Fruit fly (Drosophila melanogaster): ENCODE results near the gene ImpE2.

The ImpE2 gene

DNA sequence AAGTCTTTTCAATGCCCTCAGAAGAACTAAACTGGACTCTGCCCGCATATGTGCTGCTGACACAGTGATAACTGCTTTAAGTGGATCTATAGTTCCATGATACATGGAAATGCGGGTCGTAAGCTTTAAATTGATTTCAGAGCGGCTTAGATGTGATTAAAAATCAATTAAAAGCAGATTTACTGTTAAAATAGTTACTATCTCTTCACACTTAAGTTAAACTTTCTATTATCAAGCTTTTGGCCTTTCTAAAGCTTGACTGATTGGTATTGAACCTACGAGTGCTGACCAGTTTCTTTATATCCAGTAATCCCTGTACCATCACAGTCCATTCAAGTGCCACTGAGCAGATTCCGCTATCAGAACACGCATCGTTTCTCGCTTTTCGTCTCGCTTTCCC lies 43.9 kb upstream of the ImpE2 start (continued):
- no peak for TF ChIP-seq CG10959 (GFP tag; IDR thresholded peaks at IDR 0.05)
- no peak for TF ChIP-seq Dad (GFP tag; optimal IDR thresholded peaks at IDR 0.05)
- TF ChIP-seq Bgb (GFP tag; IDR thresholded peaks at IDR 0.05; ENCODE audit: partially characterized antibody) = no peak
- TF ChIP-seq MTF-1 (GFP tag; optimal IDR thresholded peaks at IDR 0.05; ENCODE audit: borderline replicate concordance) = no peak
- TF ChIP-seq ATbp (GFP tag; optimal IDR thresholded peaks at IDR 0.05) = peak; percentile 44
- peak; percentile 28 for TF ChIP-seq NC2α (GFP tag; optimal IDR thresholded peaks at IDR 0.05)
- TF ChIP-seq CG8089 (GFP tag; optimal IDR thresholded peaks at IDR 0.05) = peak; percentile 32
- TF ChIP-seq GATAe (GFP tag; conservative IDR thresholded peaks at IDR 0.05) = no peak
- peak; percentile 11; the same call in 1 of the 2 replicates for TF ChIP-seq CG32532 (GFP tag; IDR thresholded peaks at IDR 0.05)
- TF ChIP-seq CG11723 (GFP tag; optimal IDR thresholded peaks at IDR 0.05) = peak; percentile 41
- TF ChIP-seq CG10979 (tag; optimal IDR thresholded peaks at IDR 0.05) = peak; percentile 67
- no peak for TF ChIP-seq Oaz (GFP tag; IDR thresholded peaks at IDR 0.05)
- peak; percentile 2 for TF ChIP-seq CG2202 (tag; optimal IDR thresholded peaks at IDR 0.05)
- peak; percentile 56 for TF ChIP-seq lilli (GFP tag; optimal IDR thresholded peaks at IDR 0.05)
- TF ChIP-seq Hmr (GFP tag; optimal IDR thresholded peaks at IDR 0.05) = peak; percentile 52
- peak; percentile 50; the same call in 1 of the 2 replicates for TF ChIP-seq Ptx1 (GFP tag; IDR thresholded peaks at IDR 0.05)
- TF ChIP-seq Kr (GFP tag; optimal IDR thresholded peaks at IDR 0.05) = no peak
- peak; percentile 2 for TF ChIP-seq CG6683 (GFP tag; optimal IDR thresholded peaks at IDR 0.05)
- peak; percentile 44 for TF ChIP-seq tio (GFP tag; optimal IDR thresholded peaks at IDR 0.05)
- TF ChIP-seq Rfx (GFP tag; IDR thresholded peaks at IDR 0.05) = peak; percentile 64
- TF ChIP-seq Hr78 (GFP tag; optimal IDR thresholded peaks at IDR 0.05) = peak in 1 of 2 experiments; percentile 2
- TF ChIP-seq CG12071 (GFP tag; optimal IDR thresholded peaks at IDR 0.05) = peak; percentile 29
- no peak for TF ChIP-seq TFAM (GFP tag; optimal IDR thresholded peaks at IDR 0.05)
- TF ChIP-seq ro (GFP tag; IDR thresholded peaks at IDR 0.05) = no peak
- TF ChIP-seq CG8765 (GFP tag; IDR thresholded peaks at IDR 0.05) = no peak
- peak; percentile 40; the same call in 1 of the 2 replicates for TF ChIP-seq wor (GFP tag; IDR thresholded peaks at IDR 0.05)
- TF ChIP-seq org-1 (GFP tag; optimal IDR thresholded peaks at IDR 0.05) = peak; percentile 34
- TF ChIP-seq az2 (GFP tag; optimal IDR thresholded peaks at IDR 0.05) = peak; percentile 51
- TF ChIP-seq Asciz (GFP tag; optimal IDR thresholded peaks at IDR 0.05) = peak; percentile 40
- no peak for TF ChIP-seq CG7271 (tag; optimal IDR thresholded peaks at IDR 0.05)
- TF ChIP-seq Hand (GFP tag; optimal IDR thresholded peaks at IDR 0.05) = peak; percentile 17
- peak; percentile 43 for TF ChIP-seq slbo (GFP tag; IDR thresholded peaks at IDR 0.05)
- no peak for TF ChIP-seq Vsx1 (GFP tag; optimal IDR thresholded peaks at IDR 0.05)
- TF ChIP-seq mam (GFP tag; optimal IDR thresholded peaks at IDR 0.05) = peak; percentile 71
- no peak for TF ChIP-seq CG4328 (GFP tag; optimal IDR thresholded peaks at IDR 0.05)
- TF ChIP-seq CG12104 (GFP tag; optimal IDR thresholded peaks at IDR 0.05) = peak; percentile 30
- TF ChIP-seq Nf-YC (tag; optimal IDR thresholded peaks at IDR 0.05) = peak; percentile 18
- no peak for TF ChIP-seq CG12236 (GFP tag; optimal IDR thresholded peaks at IDR 0.05)
- no peak for TF ChIP-seq ranshi (GFP tag; IDR thresholded peaks at IDR 0.05)
- TF ChIP-seq phol (tag; optimal IDR thresholded peaks at IDR 0.05) = peak; percentile 67
- no peak for TF ChIP-seq Dref (GFP tag; IDR thresholded peaks at IDR 0.05)
- TF ChIP-seq abd-A (tag; optimal IDR thresholded peaks at IDR 0.05) = peak; percentile 5
- peak; percentile 22 for TF ChIP-seq CG15011 (GFP tag; optimal IDR thresholded peaks at IDR 0.05)
- peak; percentile 29 for TF ChIP-seq Chrac-16 (GFP tag; optimal IDR thresholded peaks at IDR 0.05)
- TF ChIP-seq Lpt (GFP tag; optimal IDR thresholded peaks at IDR 0.05) = no peak
- no peak for TF ChIP-seq CG13123 (GFP tag; optimal IDR thresholded peaks at IDR 0.05)
- peak; percentile 6 for TF ChIP-seq trem (tag; optimal IDR thresholded peaks at IDR 0.05)
- TF ChIP-seq scrt (GFP tag; optimal IDR thresholded peaks at IDR 0.05) = peak; percentile 44
- no peak for TF ChIP-seq gce (GFP tag; IDR thresholded peaks at IDR 0.05)
- TF ChIP-seq CG16779 (GFP tag; IDR thresholded peaks at IDR 0.05) = no peak
- no peak for TF ChIP-seq en (GFP tag; optimal IDR thresholded peaks at IDR 0.05)

All from whole organism, embryonic.